Worm (Caenorhabditis elegans) whole organism, young adult: Measurements from ENCODE around the gene tost-1.

Source experiments
- hmg-20 ChIP-seq: fragments of 200-800 bp; sonication (Bioruptor generic); IDR thresholded peaks from 2 replicates; pipeline ENCODE4 v1.3.6; 2022; ENCODE audit warnings: missing genetic modification reagents, missing genetic modification characterization, missing compliant biosample characterization
- let-526 ChIP-seq: fragments of 200-800 bp; sonication (Bioruptor generic); IDR thresholded peaks from 2 replicates; pipeline ENCODE4 v1.3.6; 2022; ENCODE audit warnings: missing genetic modification reagents, missing genetic modification characterization, missing compliant biosample characterization

- no peak for TF ChIP-seq hmg-20 (GFP tag; lab: Robert Waterston, UW)
- TF ChIP-seq let-526 (GFP tag; lab: Robert Waterston, UW), result no peak
These were observed 47.9 kb downstream of the tost-1 start, which contains the start of gene nspd-9 for ce11 chrIII:4830207-4830606.
